Worm (Caenorhabditis elegans): Measurements from ENCODE around the gene rab-28.

DNA sequence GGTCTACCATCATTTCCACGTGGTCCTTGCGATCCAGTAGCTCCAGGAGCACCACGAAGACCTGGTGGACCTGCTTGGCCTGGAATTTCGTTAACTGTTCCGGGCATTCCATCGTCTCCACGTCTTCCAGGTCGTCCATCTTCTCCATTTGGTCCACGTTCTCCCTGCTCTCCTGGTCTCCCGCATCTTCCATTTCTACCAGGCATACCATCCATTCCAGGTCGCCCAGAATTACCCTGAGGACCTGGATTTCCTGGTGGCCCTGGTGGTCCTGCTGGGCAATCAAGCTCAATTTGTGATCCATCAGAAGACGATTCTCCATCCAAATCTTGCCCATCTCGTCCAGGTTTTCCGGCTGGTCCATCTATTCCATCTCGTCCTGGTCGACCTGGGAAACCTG lies 17.0 kb upstream of the rab-28 start:
- no peak for TF ChIP-seq ztf-11 (tag; optimal IDR thresholded peaks at IDR 0.05)
- TF ChIP-seq fkh-10 (GFP tag; optimal IDR thresholded peaks at IDR 0.05), result no peak
- no peak for TF ChIP-seq lsy-2 (tag; optimal IDR thresholded peaks at IDR 0.05)
- no peak for TF ChIP-seq hlh-30 (tag; optimal IDR thresholded peaks at IDR 0.05; ENCODE audit: insufficient read depth)
- no peak for TF ChIP-seq jun-1 (tag; optimal IDR thresholded peaks at IDR 0.05)
- TF ChIP-seq mdl-1 (tag; optimal IDR thresholded peaks at IDR 0.05), result no peak
- TF ChIP-seq unc-39 (tag; optimal IDR thresholded peaks at IDR 0.05), result no peak
- no peak for TF ChIP-seq nhr-237 (tag; optimal IDR thresholded peaks at IDR 0.05)
- TF ChIP-seq ztf-7 (tag; optimal IDR thresholded peaks at IDR 0.05), result no peak

Measured in whole organism, L4 larva.